Fruit fly (Drosophila melanogaster): ENCODE data around the gene mbc.
A peak's percentile ranks its signal among the peaks of the same experiment; 100 is the strongest.

DNA sequence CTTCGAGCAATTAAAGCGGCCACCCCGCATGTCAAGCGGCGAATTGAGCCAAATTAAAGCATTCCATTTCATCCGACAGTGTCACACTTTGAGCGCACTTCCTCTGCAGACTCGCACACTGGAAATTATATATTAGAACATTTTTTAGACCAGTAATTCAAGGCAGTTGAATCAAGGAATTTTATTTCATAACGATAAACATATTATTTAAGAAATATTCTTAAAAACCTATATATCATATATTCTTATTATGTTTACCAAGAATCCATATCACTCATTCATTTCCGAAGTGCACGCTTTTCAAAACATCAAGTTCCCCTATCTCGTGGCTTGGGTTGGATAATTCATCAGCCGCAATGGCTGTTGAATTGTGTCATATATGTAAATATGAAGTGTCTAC lies 9.9 kb downstream of the mbc start:
- TF ChIP-seq CG1621 (tag; optimal IDR thresholded peaks at IDR 0.05) (no peak), CG10669 (GFP tag; optimal IDR thresholded peaks at IDR 0.05) (no peak), CG4318 (GFP tag; optimal IDR thresholded peaks at IDR 0.05) (no peak), salr (GFP tag; optimal IDR thresholded peaks at IDR 0.05) (no peak), svp (GFP tag) (no peak), CG15336 (GFP tag; IDR thresholded peaks at IDR 0.05) (peak; percentile 46; the same call in 1 of the 2 replicates), CG3032 (tag; optimal IDR thresholded peaks at IDR 0.05) (peak; percentile 61), Hr39 (GFP tag; optimal IDR thresholded peaks at IDR 0.05) (no peak), Blimp-1 (GFP tag; optimal IDR thresholded peaks at IDR 0.05) (no peak), Eip93F (GFP tag; optimal IDR thresholded peaks at IDR 0.05) (no peak), Hr38 (GFP tag; optimal IDR thresholded peaks at IDR 0.05) (no peak), CG6163 (GFP tag; IDR thresholded peaks at IDR 0.05) (peak; percentile 66; the same call in 2 of the 3 replicates), CG6792 (GFP tag; optimal IDR thresholded peaks at IDR 0.05) (peak; percentile 15), lz (GFP tag; optimal IDR thresholded peaks at IDR 0.05) (no peak)

All from whole organism, prepupa.